Worm (Caenorhabditis elegans): Measurements from ENCODE around the gene mrps-16.

- no peak for TF ChIP-seq B0019.2 (GFP tag; conservative IDR thresholded peaks at IDR 0.05)
- no peak for TF ChIP-seq ztf-25 (GFP tag; IDR thresholded peaks at IDR 0.05)
- TF ChIP-seq mes-4 (tag; optimal IDR thresholded peaks at IDR 0.05), result no peak
- TF ChIP-seq F22D6.2 (tag; optimal IDR thresholded peaks at IDR 0.05), result no peak
- no peak for TF ChIP-seq tbx-9 (tag; optimal IDR thresholded peaks at IDR 0.05; ENCODE audit: borderline replicate concordance)
- TF ChIP-seq nhr-90 (tag; optimal IDR thresholded peaks at IDR 0.05), result no peak
- TF ChIP-seq pha-4 (tag; optimal IDR thresholded peaks at IDR 0.05), result no peak
- TF ChIP-seq mel-28 (tag; optimal IDR thresholded peaks at IDR 0.05; ENCODE audit: borderline replicate concordance), result no peak
These were observed 41.4 kb downstream of the mrps-16 start, which contains the start of gene ZK177.3 for ce11 chrII:5515542-5515941.

All from whole organism, young adult.